Fruit fly (Drosophila melanogaster) whole organism, embryonic: ENCODE results near the gene Ns1.
A peak's percentile ranks its signal among the peaks of the same experiment; 100 is the strongest.

ENCODE experiments used
- Aef1 ChIP-seq: fragments of 200-800 bp; sonication (Bioruptor generic); IDR thresholded peaks from 3 replicates; pipeline ENCODE4 v1.3.6; 2022; ENCODE audit warnings: missing biosample characterization, missing genetic modification characterization
- Blimp-1 ChIP-seq: fragments of 200-800 bp; sonication (Bioruptor generic); optimal IDR thresholded peaks from 3 replicates; lab custom pipeline; 2018; ENCODE audit warnings: missing biosample characterization, missing genetic modification characterization, mild to moderate bottlenecking, moderate library complexity, missing genetic modification reagents
- BtbVII ChIP-seq: fragments of 200-800 bp; sonication (Bioruptor generic); optimal IDR thresholded peaks from 3 replicates; lab custom pipeline; 2017; ENCODE audit warnings: missing biosample characterization, mild to moderate bottlenecking, missing genetic modification characterization
- CG10959 ChIP-seq: fragments of 200-800 bp; sonication (Bioruptor generic); IDR thresholded peaks from 2 replicates; pipeline ENCODE4 v1.3.6; 2022; ENCODE audit warnings: missing biosample characterization, missing genetic modification characterization
- CG11093 ChIP-seq: fragments of 200-800 bp; sonication (Bioruptor generic); IDR thresholded peaks from 3 replicates; pipeline ENCODE4 v1.3.6; 2022; ENCODE audit warnings: missing biosample characterization, missing genetic modification characterization
- CG11723 ChIP-seq: fragments of 200-800 bp; sonication (Bioruptor generic); optimal IDR thresholded peaks from 2 replicates; lab custom pipeline; 2017; ENCODE audit warnings: missing biosample characterization, mild to moderate bottlenecking, missing genetic modification characterization
- CG12744 ChIP-seq: fragments of 200-800 bp; sonication (Bioruptor generic); optimal IDR thresholded peaks from 2 replicates; lab custom pipeline; 2016; ENCODE audit warnings: missing biosample characterization, missing genetic modification characterization
- CG15696 ChIP-seq: fragments of 200-800 bp; sonication (Bioruptor generic); optimal IDR thresholded peaks from 2 replicates; lab custom pipeline; 2019; ENCODE audit warnings: missing biosample characterization, mild to moderate bottlenecking, missing genetic modification characterization, moderate library complexity
- CG1603 ChIP-seq: fragments of 200-800 bp; sonication (Bioruptor generic); optimal IDR thresholded peaks from 2 replicates; lab custom pipeline; 2019; ENCODE audit warnings: missing biosample characterization, mild to moderate bottlenecking, missing genetic modification characterization, moderate library complexity
- CG17612 ChIP-seq: fragments of 200-800 bp; sonication (Bioruptor generic); IDR thresholded peaks from 2 replicates; pipeline ENCODE4 v1.3.6; 2022; ENCODE audit warnings: missing biosample characterization, missing genetic modification characterization
- CG2202 ChIP-seq: fragments of 200-800 bp; sonication (Bioruptor generic); optimal IDR thresholded peaks from 2 replicates; lab custom pipeline; 2018; ENCODE audit warnings: missing biosample characterization, mild to moderate bottlenecking, missing genetic modification characterization
- CG2678 ChIP-seq: fragments of 200-800 bp; sonication (Bioruptor generic); optimal IDR thresholded peaks from 3 replicates; lab custom pipeline; 2019; ENCODE audit warnings: missing biosample characterization, mild to moderate bottlenecking, missing genetic modification characterization, moderate library complexity
- CG3163 ChIP-seq: fragments of 200-800 bp; sonication (Bioruptor generic); optimal IDR thresholded peaks from 3 replicates; lab custom pipeline; 2016; ENCODE audit warnings: missing biosample characterization, missing genetic modification characterization
- CG3726 ChIP-seq: fragments of 200-800 bp; sonication (Bioruptor generic); IDR thresholded peaks from 3 replicates; pipeline ENCODE4, ENCODE4 v1.3.6; 2022; ENCODE audit warnings: missing biosample characterization, missing genetic modification characterization
- CG42726 ChIP-seq: fragments of 200-800 bp; sonication (Bioruptor generic); IDR thresholded peaks from 2 replicates; pipeline ENCODE4 v1.3.6; 2022; ENCODE audit warnings: missing biosample characterization, missing genetic modification characterization; ENCODE audit not compliant: partially characterized antibody
- CG6654 ChIP-seq: fragments of 200-800 bp; sonication (Bioruptor generic); optimal IDR thresholded peaks from 2 replicates; lab custom pipeline; 2017; ENCODE audit warnings: missing biosample characterization, mild to moderate bottlenecking, missing genetic modification characterization
- CG6813 ChIP-seq: fragments of 200-800 bp; sonication (Bioruptor generic); optimal IDR thresholded peaks from 2 replicates; lab custom pipeline; 2017; ENCODE audit warnings: missing biosample characterization, missing genetic modification characterization, mild to moderate bottlenecking, moderate library complexity, missing genetic modification reagents
- CG8359 ChIP-seq: fragments of 200-800 bp; sonication (Bioruptor generic); optimal IDR thresholded peaks from 2 replicates; lab custom pipeline; 2017; ENCODE audit warnings: missing biosample characterization, mild to moderate bottlenecking, missing genetic modification characterization, borderline replicate concordance
- D19A ChIP-seq: fragments of 200-800 bp; optimal IDR thresholded peaks from 3 replicates; lab custom pipeline; 2019; ENCODE audit warnings: missing biosample characterization, mild to moderate bottlenecking, missing genetic modification characterization, moderate library complexity
- Doc3 ChIP-seq: fragments of 200-800 bp; sonication (Bioruptor generic); IDR thresholded peaks from 3 replicates; pipeline ENCODE4 v1.3.6; 2022; ENCODE audit warnings: missing biosample characterization, missing genetic modification characterization; ENCODE audit not compliant: partially characterized antibody
- ERR ChIP-seq: fragments of 200-800 bp; sonication (Bioruptor generic); optimal IDR thresholded peaks from 2 replicates; lab custom pipeline; 2016; ENCODE audit warnings: missing biosample characterization, missing genetic modification characterization
- HLHmδ ChIP-seq: fragments of 200-800 bp; sonication (Bioruptor generic); optimal IDR thresholded peaks from 2 replicates; lab custom pipeline; 2018; ENCODE audit warnings: missing biosample characterization, mild to moderate bottlenecking, missing genetic modification characterization, moderate library complexity
- Hand ChIP-seq: fragments of 200-800 bp; sonication (Bioruptor generic); optimal IDR thresholded peaks from 2 replicates; lab custom pipeline; 2017; ENCODE audit warnings: mild to moderate bottlenecking, missing biosample characterization, missing genetic modification reagents, missing genetic modification characterization
- Hsf ChIP-seq: fragments of 200-800 bp; sonication (Bioruptor generic); optimal IDR thresholded peaks from 3 replicates; lab custom pipeline; 2016; ENCODE audit warnings: missing biosample characterization, missing genetic modification characterization
- MESR4 ChIP-seq: fragments of 200-800 bp; sonication (Bioruptor generic); optimal IDR thresholded peaks from 2 replicates; lab custom pipeline; 2018; ENCODE audit warnings: missing biosample characterization, mild to moderate bottlenecking, missing genetic modification characterization, moderate library complexity
- Med ChIP-seq: fragments of 200-800 bp; sonication (Bioruptor generic); peaks from one replicate; lab custom pipeline; 2016; ENCODE audit warnings: missing biosample characterization, missing genetic modification characterization, mild to moderate bottlenecking, inconsistent platforms, moderate library complexity
- Mes4 ChIP-seq: fragments of 200-800 bp; sonication (Bioruptor generic); optimal IDR thresholded peaks from 2 replicates; lab custom pipeline; 2016; ENCODE audit warnings: missing biosample characterization, missing genetic modification characterization
- Optix ChIP-seq: fragments of 200-800 bp; sonication (Bioruptor generic); IDR thresholded peaks from 3 replicates; pipeline ENCODE4 v1.3.6; 2022; ENCODE audit warnings: missing biosample characterization, missing genetic modification characterization
- Vsx1 ChIP-seq: fragments of 200-800 bp; sonication (Bioruptor generic); optimal IDR thresholded peaks from 2 replicates; lab custom pipeline; 2017; ENCODE audit warnings: missing biosample characterization, mild to moderate bottlenecking, missing genetic modification characterization, missing genetic modification reagents
- Xrp1 ChIP-seq: fragments of 200-800 bp; sonication (Bioruptor generic); IDR thresholded peaks from 2 replicates; pipeline ENCODE4 v1.3.6; 2022; ENCODE audit warnings: missing biosample characterization, missing genetic modification characterization
- amos ChIP-seq: fragments of 200-800 bp; sonication (Bioruptor generic); IDR thresholded peaks from 2 replicates; pipeline ENCODE4 v1.3.6; 2022; ENCODE audit warnings: missing biosample characterization, missing genetic modification characterization; ENCODE audit not compliant: partially characterized antibody
- aop ChIP-seq: fragments of 200-800 bp; sonication (Bioruptor generic); IDR thresholded peaks from 2 replicates; pipeline ENCODE4 v1.3.6; 2022; ENCODE audit warnings: missing biosample characterization, missing genetic modification characterization
- cad ChIP-seq: fragments of >200 bp; optimal IDR thresholded peaks from 2 replicates; lab custom pipeline; 2017; ENCODE audit warnings: missing biosample characterization, missing genetic modification characterization
- cato ChIP-seq: fragments of 200-800 bp; sonication (Bioruptor generic); optimal IDR thresholded peaks from 2 replicates; lab custom pipeline; 2016; ENCODE audit warnings: missing biosample characterization, missing genetic modification characterization, borderline replicate concordance
- crol ChIP-seq: fragments of 200-800 bp; sonication (Bioruptor generic); IDR thresholded peaks from 2 replicates; pipeline ENCODE4 v1.3.6; 2022; ENCODE audit warnings: missing biosample characterization, missing genetic modification characterization
- dmrt11E ChIP-seq: fragments of 200-800 bp; sonication (Bioruptor generic); optimal IDR thresholded peaks from 3 replicates; lab custom pipeline; 2018; ENCODE audit warnings: missing biosample characterization, mild to moderate bottlenecking, missing genetic modification characterization, moderate library complexity
- eve ChIP-seq, 2 experiments: fragments of >200 bp; optimal IDR thresholded peaks; 2 replicates each; lab custom pipeline; 2017; ENCODE audit warnings: missing biosample characterization in 2 of 2, missing genetic modification characterization in 2 of 2
- gcm2 ChIP-seq: fragments of 200-800 bp; sonication (Bioruptor generic); optimal IDR thresholded peaks from 2 replicates; lab custom pipeline; 2016; ENCODE audit warnings: missing biosample characterization, missing genetic modification characterization
- inv ChIP-seq: fragments of 200-800 bp; sonication (Bioruptor generic); IDR thresholded peaks from 2 replicates; pipeline ENCODE4 v1.3.6; 2022; ENCODE audit warnings: missing biosample characterization, missing genetic modification characterization; ENCODE audit not compliant: partially characterized antibody
- jigr1 ChIP-seq: fragments of 200-800 bp; sonication (Bioruptor generic); IDR thresholded peaks from 3 replicates; pipeline ENCODE4 v1.3.6; 2022; ENCODE audit warnings: missing biosample characterization, missing genetic modification characterization
- kay ChIP-seq: fragments of 200-800 bp; sonication (Bioruptor generic); optimal IDR thresholded peaks from 2 replicates; lab custom pipeline; 2016; ENCODE audit warnings: missing biosample characterization, missing genetic modification characterization
- lilli ChIP-seq: fragments of 200-800 bp; sonication (Bioruptor generic); optimal IDR thresholded peaks from 3 replicates; lab custom pipeline; 2016; ENCODE audit warnings: missing biosample characterization, missing genetic modification characterization
- maf-S ChIP-seq: fragments of 200-800 bp; sonication (Bioruptor generic); optimal IDR thresholded peaks from 2 replicates; lab custom pipeline; 2016; ENCODE audit warnings: missing biosample characterization, missing genetic modification characterization
- nmo ChIP-seq: fragments of 200-800 bp; sonication (Bioruptor generic); optimal IDR thresholded peaks from 2 replicates; lab custom pipeline; 2018; ENCODE audit warnings: missing biosample characterization, mild to moderate bottlenecking, missing genetic modification characterization, moderate library complexity
- otp ChIP-seq: fragments of 200-800 bp; sonication (Bioruptor generic); IDR thresholded peaks from 3 replicates; pipeline ENCODE4, ENCODE4 v1.3.6; 2022; ENCODE audit warnings: missing biosample characterization, missing genetic modification characterization
- ro ChIP-seq: fragments of 200-800 bp; sonication (Bioruptor generic); IDR thresholded peaks from 2 replicates; pipeline ENCODE4 v1.3.6; 2022; ENCODE audit warnings: missing biosample characterization, missing genetic modification characterization
- salm ChIP-seq: fragments of 200-800 bp; sonication (Bioruptor generic); optimal IDR thresholded peaks from 2 replicates; lab custom pipeline; 2018; ENCODE audit warnings: missing biosample characterization, mild to moderate bottlenecking, missing genetic modification characterization
- sens-2 ChIP-seq: fragments of 200-800 bp; sonication (Bioruptor generic); IDR thresholded peaks from 2 replicates; pipeline ENCODE4 v1.3.6; 2022; ENCODE audit warnings: missing biosample characterization, missing genetic modification characterization
- twi ChIP-seq: fragments of 200-800 bp; optimal IDR thresholded peaks from 2 replicates; lab custom pipeline; 2019; ENCODE audit warnings: missing biosample characterization, mild to moderate bottlenecking, missing genetic modification characterization, moderate library complexity
- zfh1 ChIP-seq: fragments of 200-800 bp; sonication (Bioruptor generic); IDR thresholded peaks from 3 replicates; pipeline ENCODE4 v1.3.6; 2022; ENCODE audit warnings: missing biosample characterization, missing genetic modification characterization
- zfh2 ChIP-seq: fragments of 200-800 bp; sonication (Bioruptor generic); optimal IDR thresholded peaks from 2 replicates; lab custom pipeline; 2016; ENCODE audit warnings: missing biosample characterization, missing genetic modification characterization

Gene Ns1

dm6 chr3R:17077968-17078417, 5.5 kb upstream of the Ns1 start (continued):
- TF ChIP-seq amos (GFP tag; lab: Robert Waterston, UW) (no peak; the same call in 1 of the 2 replicates), crol (peak; percentile 95), cato (no peak), BtbVII (GFP tag; lab: Kevin White, UChicago) (peak; percentile 19), salm (tag; lab: Kevin White, UChicago) (no peak), kay (no peak), gcm2 (GFP tag; lab: Kevin White, UChicago) (no peak), CG2202 (tag; lab: Kevin White, UChicago) (no peak), Med (GFP tag; lab: Kevin White, UChicago) (peak; percentile 88), Mes4 (GFP tag; lab: Kevin White, UChicago) (no peak), Vsx1 (GFP tag; lab: Kevin White, UChicago) (no peak), zfh2 (GFP tag; lab: Kevin White, UChicago) (no peak), CG10959 (GFP tag; lab: Robert Waterston, UW) (no peak), Optix (GFP tag; lab: Robert Waterston, UW) (no peak), Hsf (no peak), CG42726 (GFP tag; lab: Robert Waterston, UW) (no peak), lilli (GFP tag; lab: Kevin White, UChicago) (peak; percentile 7), jigr1 (no peak), CG15696 (tag; lab: Kevin White, UChicago) (no peak), CG11723 (no peak), dmrt11E (tag; lab: Kevin White, UChicago) (no peak), twi (tag; lab: Kevin White, UChicago) (peak; percentile 84), HLHmδ (GFP tag; lab: Kevin White, UChicago) (peak; percentile 51), D19A (tag; lab: Kevin White, UChicago) (no peak), Aef1 (GFP tag; lab: Robert Waterston, UW) (no peak), ERR (GFP tag; lab: Kevin White, UChicago) (peak; percentile 5), Hand (GFP tag; lab: Kevin White, UChicago) (no peak), maf-S (GFP tag; lab: Kevin White, UChicago) (no peak), CG12744 (GFP tag; lab: Kevin White, UChicago) (no peak), ro (GFP tag; lab: Robert Waterston, UW) (no peak), Xrp1 (GFP tag; lab: Robert Waterston, UW) (no peak), nmo (GFP tag; lab: Kevin White, UChicago) (no peak), CG3726 (no peak), eve (GFP tag; optimal IDR thresholded peaks at IDR 0.05; lab: Kevin White, UChicago) (no peak), sens-2 (GFP tag; lab: Robert Waterston, UW) (no peak), CG2678 (no peak), inv (GFP tag; lab: Robert Waterston, UW) (no peak), CG11093 (GFP tag; lab: Robert Waterston, UW) (no peak), zfh1 (GFP tag; lab: Robert Waterston, UW) (no peak), MESR4 (GFP tag; lab: Kevin White, UChicago) (peak; percentile 13), Blimp-1 (no peak), CG6654 (GFP tag; lab: Kevin White, UChicago) (no peak), cad (GFP tag; lab: Kevin White, UChicago) (no peak), CG6813 (GFP tag; lab: Kevin White, UChicago) (peak; percentile 3), CG8359 (GFP tag; lab: Kevin White, UChicago) (no peak), otp (GFP tag; lab: Robert Waterston, UW) (no peak), Doc3 (0 out of 3 replicates have a peak, but pooled peaks have one; percentile 17), CG17612 (GFP tag; lab: Robert Waterston, UW) (no peak), aop (GFP tag; lab: Robert Waterston, UW) (no peak), CG1603 (no peak), CG3163 (GFP tag; lab: Kevin White, UChicago) (peak; percentile 17)
